Worm (Caenorhabditis elegans): Measurements from ENCODE around the gene ndua-1.

Gene ndua-1

ce11 chrV:20873144-20873543, 21.4 kb upstream of the ndua-1 start:
- TF ChIP-seq ces-1 (GFP tag; optimal IDR thresholded peaks at IDR 0.05) (peak; percentile 95), unc-120 (tag; optimal IDR thresholded peaks at IDR 0.05; ENCODE audit: poor library complexity, severe bottlenecking) (no peak)

DNA sequence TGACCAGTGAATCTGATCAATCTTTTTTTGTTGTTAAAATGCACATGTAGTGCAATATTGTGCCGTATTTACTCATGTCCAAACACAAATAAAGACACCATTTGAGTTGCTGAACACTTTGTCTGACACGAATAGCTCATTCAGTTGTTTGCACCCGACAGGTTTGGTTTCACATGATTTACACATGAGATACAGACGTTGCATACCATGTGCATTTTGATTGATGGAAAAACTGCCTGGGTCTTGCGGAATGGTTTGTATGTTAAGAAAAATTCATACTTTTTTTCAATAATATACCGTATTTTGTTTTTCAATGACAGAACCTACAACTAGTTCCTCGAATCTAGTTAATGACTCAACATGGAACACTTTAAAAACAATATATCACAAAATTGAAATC, 19.5 kb upstream of the ndua-1 start:
- TF ChIP-seq nhr-76 (tag; optimal IDR thresholded peaks at IDR 0.05) (no peak), snpc-4 (tag; optimal IDR thresholded peaks at IDR 0.05) (no peak), elt-1 (tag; optimal IDR thresholded peaks at IDR 0.05; ENCODE audit: borderline replicate concordance, insufficient read depth) (no peak), nhr-28 (tag; optimal IDR thresholded peaks at IDR 0.05) (no peak)

DNA sequence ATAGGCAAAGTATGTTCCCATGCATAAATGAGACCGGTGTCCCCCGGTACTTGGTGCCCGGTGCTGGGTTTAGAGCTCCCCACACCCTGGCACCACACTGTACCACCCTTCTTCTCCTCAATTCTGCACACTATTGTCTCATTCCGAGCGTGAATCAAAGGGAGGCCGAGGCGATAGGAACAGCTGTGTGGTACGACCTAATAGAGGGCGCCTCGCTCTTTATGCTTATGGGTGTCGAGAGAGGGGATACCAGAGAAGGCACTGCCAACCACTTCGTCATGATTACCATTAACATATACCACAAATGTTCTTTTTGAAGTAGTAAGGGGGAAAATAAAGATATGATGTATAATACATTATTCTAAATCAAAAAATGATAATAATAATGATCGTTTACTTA, 18.9 kb upstream of the ndua-1 start:
- no peak for TF ChIP-seq lin-32 (GFP tag; optimal IDR thresholded peaks at IDR 0.05)
- TF ChIP-seq pha-4 (tag; optimal IDR thresholded peaks at IDR 0.05), result no peak
- no peak for TF ChIP-seq ceh-43 (GFP tag; optimal IDR thresholded peaks at IDR 0.05)
- no peak for TF ChIP-seq drap-1 (GFP tag; optimal IDR thresholded peaks at IDR 0.05)
- TF ChIP-seq ceh-83 (GFP tag; optimal IDR thresholded peaks at IDR 0.05), result no peak
- TF ChIP-seq mep-1 (tag; optimal IDR thresholded peaks at IDR 0.05), result no peak
- TF ChIP-seq nhr-237 (tag; optimal IDR thresholded peaks at IDR 0.05), result no peak
- TF ChIP-seq ceh-39 (tag; optimal IDR thresholded peaks at IDR 0.05), result no peak
- no peak for TF ChIP-seq unc-39 (tag; optimal IDR thresholded peaks at IDR 0.05)
- TF ChIP-seq elt-1 (tag; optimal IDR thresholded peaks at IDR 0.05; ENCODE audit: borderline replicate concordance, insufficient read depth), result no peak

DNA sequence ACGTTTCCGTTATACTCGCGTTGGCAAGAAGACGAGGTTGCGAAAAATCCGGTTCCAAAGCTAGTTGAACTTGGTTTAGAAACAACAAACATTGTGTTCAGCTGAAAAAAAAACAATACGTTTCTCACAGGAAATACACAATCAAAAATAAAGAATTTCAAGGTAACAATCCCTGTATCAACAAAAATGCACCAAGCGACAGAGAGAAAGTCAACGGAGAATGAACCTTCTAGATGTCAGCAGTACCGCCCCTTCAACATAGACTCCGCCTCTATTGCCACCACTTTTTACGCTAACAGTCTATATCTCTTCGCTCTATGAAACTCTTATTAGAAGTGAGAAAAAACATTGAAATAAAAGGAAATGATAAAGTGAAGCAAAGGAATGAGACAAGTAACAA, 16.6 kb upstream of the ndua-1 start, which contains the start of gene F31D4.8:
Gene F31D4.8, minus strand, starts transcription at position 101 of the 400 bp plus-strand sequence.
- no peak for TF ChIP-seq blmp-1 (tag; optimal IDR thresholded peaks at IDR 0.05)
- no peak for TF ChIP-seq mls-2 (tag; optimal IDR thresholded peaks at IDR 0.05)
- no peak for TF ChIP-seq nhr-2 (tag; optimal IDR thresholded peaks at IDR 0.05)
- TF ChIP-seq sptf-1 (tag; optimal IDR thresholded peaks at IDR 0.05), result no peak
- TF ChIP-seq mep-1 (tag; optimal IDR thresholded peaks at IDR 0.05), result no peak

- no peak for TF ChIP-seq unc-39 (tag; optimal IDR thresholded peaks at IDR 0.05)
- no peak for TF ChIP-seq ztf-11 (tag; optimal IDR thresholded peaks at IDR 0.05)
- TF ChIP-seq flh-1 (GFP tag; optimal IDR thresholded peaks at IDR 0.05), result no peak
- TF ChIP-seq mep-1 (tag; optimal IDR thresholded peaks at IDR 0.05), result no peak
- TF ChIP-seq pha-4 (tag; optimal IDR thresholded peaks at IDR 0.05), result no peak
- TF ChIP-seq nhr-76 (tag; optimal IDR thresholded peaks at IDR 0.05), result no peak
- no peak for TF ChIP-seq zip-8 (tag; optimal IDR thresholded peaks at IDR 0.05)
- no peak for TF ChIP-seq lin-32 (GFP tag; optimal IDR thresholded peaks at IDR 0.05)
- TF ChIP-seq drap-1 (GFP tag; optimal IDR thresholded peaks at IDR 0.05), result no peak
- no peak for TF ChIP-seq unc-62 (GFP tag; optimal IDR thresholded peaks at IDR 0.05)
- no peak for TF ChIP-seq M03D4.4 (tag; optimal IDR thresholded peaks at IDR 0.05)
Observed at ce11 chrV:20866406-20866805, 14.7 kb upstream of the ndua-1 start.

- TF ChIP-seq mls-2 (tag; optimal IDR thresholded peaks at IDR 0.05) (no peak), cnd-1 (tag; optimal IDR thresholded peaks at IDR 0.05) (no peak), lsy-2 (tag; optimal IDR thresholded peaks at IDR 0.05) (no peak), nhr-2 (tag; optimal IDR thresholded peaks at IDR 0.05) (no peak), nhr-28 (tag; optimal IDR thresholded peaks at IDR 0.05) (no peak), tbx-8 (GFP tag; optimal IDR thresholded peaks at IDR 0.05) (no peak), mab-5 (tag; optimal IDR thresholded peaks at IDR 0.05) (no peak), bed-3 (GFP tag; optimal IDR thresholded peaks at IDR 0.05) (no peak), lin-13 (tag; optimal IDR thresholded peaks at IDR 0.05) (no peak), ces-1 (GFP tag; optimal IDR thresholded peaks at IDR 0.05) (no peak), ceh-39 (tag; optimal IDR thresholded peaks at IDR 0.05) (no peak), sptf-1 (tag; optimal IDR thresholded peaks at IDR 0.05) (no peak), sem-2 (GFP tag; optimal IDR thresholded peaks at IDR 0.05) (no peak), nhr-12 (tag; optimal IDR thresholded peaks at IDR 0.05) (no peak), M03D4.4 (tag; optimal IDR thresholded peaks at IDR 0.05) (no peak), lin-32 (GFP tag; optimal IDR thresholded peaks at IDR 0.05) (no peak), drap-1 (GFP tag; optimal IDR thresholded peaks at IDR 0.05) (no peak), unc-62 (GFP tag; optimal IDR thresholded peaks at IDR 0.05) (no peak), mep-1 (tag; optimal IDR thresholded peaks at IDR 0.05) (no peak)
Observed at ce11 chrV:20862681-20863080, 11.0 kb upstream of the ndua-1 start, which contains the start of gene twk-35. Gene twk-35, plus strand, starts transcription at chrV:20862981.

Data from whole organism, mixed stage, embryonic.